Worm (Caenorhabditis elegans): ENCODE data around the gene gipc-2.
"Not testable (repeated sequence)": the region's sequence is repeated elsewhere in the genome, so short reads cannot be mapped to it uniquely, and the experiment has no call there.

gipc-2 gene

DNA sequence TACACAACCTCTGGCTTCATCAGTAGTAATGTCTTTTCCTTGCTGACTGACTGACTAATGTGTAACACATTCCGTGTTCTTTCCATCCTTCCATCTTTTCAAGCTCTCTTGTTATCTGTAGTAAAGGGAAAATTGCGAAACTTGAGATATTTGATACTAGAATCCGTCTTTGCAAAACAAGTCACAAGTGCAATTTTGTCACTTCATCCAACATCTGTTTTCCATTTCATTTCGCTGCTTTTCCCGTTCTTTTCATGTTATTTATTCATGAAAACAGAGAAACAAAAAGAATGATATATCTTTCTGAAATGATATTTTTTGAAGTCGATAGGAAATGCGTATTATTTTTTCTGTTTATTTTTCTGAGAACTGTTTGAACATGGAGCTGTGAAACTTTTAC, 18.5 kb upstream of the gipc-2 start:
- TF ChIP-seq unc-62 (GFP tag; optimal IDR thresholded peaks at IDR 0.05): no peak

DNA sequence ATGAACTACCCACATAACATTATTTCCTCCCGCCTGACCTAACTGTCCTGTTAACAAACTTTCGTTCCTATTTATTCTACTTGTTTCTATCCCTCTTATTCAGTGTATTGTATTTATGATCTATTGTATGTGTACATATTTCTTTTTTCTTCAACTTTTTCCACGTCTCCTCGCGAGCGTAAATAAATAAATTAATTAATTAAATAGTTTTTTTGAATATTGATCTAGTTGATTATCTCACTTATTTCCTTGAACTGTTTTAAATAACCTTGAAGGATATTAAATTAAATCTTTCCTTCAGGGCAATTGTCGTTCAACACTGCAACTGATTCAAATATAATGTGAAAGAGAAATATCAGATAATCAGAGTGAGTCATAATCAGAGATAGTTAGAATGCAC, 15.4 kb upstream of the gipc-2 start, which contains the start of gene frk-1:
frk-1 (plus strand) TSS at position 301 of the 400 bp plus-strand sequence.
- TF ChIP-seq unc-62 (GFP tag; optimal IDR thresholded peaks at IDR 0.05): no peak

DNA sequence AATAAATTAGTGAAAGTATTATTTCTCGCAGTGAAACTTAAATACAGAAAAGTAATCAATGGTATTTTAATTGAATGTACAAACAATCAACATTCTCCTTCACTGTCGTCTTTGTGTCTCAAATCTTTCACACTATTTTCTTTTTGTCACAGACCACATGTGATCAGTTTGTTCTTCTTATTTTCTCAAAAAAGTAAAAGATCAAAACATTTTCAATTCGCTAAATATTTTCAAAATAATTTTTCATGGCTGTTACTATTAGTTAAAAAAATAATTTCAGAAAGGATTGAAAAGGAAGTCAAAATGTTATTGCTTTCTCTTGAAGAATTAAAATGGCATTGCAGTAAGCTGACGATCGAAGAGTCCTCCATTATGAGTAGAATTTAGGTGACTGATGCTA, 13.3 kb upstream of the gipc-2 start, which contains the start of gene dhs-31:
dhs-31 (minus strand) TSS at position 101 of the 400 bp plus-strand sequence.
- no peak for TF ChIP-seq unc-62 (GFP tag; optimal IDR thresholded peaks at IDR 0.05)

DNA sequence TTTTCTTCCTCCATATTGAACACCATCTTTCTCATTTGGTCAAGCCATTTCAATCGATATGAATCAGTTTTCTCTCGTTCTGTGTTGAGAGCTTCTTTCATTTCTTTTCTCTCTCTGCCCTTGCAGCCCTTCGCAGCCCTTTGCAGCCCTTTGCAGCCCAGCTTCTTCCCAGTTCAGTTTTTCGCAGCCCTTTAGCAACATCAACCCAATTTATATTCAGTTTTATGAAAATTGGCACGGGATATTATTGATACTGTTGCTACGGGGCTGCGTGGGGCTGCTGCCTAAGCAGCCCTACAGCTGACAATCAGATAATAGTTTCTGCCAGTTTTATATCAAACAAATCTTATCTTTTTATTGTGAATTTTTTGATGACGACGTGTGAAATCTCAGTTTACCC, 9.5 kb upstream of the gipc-2 start, which contains the start of gene F44D12.10:
F44D12.10 (minus strand) TSS at position 101 of the 400 bp plus-strand sequence.
- TF ChIP-seq unc-62 (GFP tag; optimal IDR thresholded peaks at IDR 0.05): no peak

DNA sequence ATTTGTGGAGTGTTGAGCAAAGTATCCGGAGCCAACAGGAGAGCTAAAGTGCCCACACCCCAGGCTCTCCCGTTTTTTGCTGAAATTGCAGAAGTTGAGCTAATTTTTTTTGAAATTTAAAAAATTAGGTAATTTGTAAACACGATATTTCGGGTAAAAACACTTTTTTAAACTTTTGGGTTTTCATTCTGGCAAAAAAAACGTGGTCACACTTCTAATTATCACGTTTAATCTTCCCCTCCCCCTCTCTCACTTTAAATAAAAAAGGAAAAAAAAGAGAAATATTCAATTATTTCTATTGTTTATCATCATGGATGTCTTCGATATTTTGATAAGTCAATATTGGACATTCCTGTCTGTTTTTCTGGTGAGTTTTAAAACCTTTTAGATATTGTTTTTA, 5.6 kb upstream of the gipc-2 start, which contains the start of gene F44D12.6:
F44D12.6 (plus strand) TSS at position 301 of the 400 bp plus-strand sequence.
- TF ChIP-seq unc-62 (GFP tag; optimal IDR thresholded peaks at IDR 0.05): no peak

DNA sequence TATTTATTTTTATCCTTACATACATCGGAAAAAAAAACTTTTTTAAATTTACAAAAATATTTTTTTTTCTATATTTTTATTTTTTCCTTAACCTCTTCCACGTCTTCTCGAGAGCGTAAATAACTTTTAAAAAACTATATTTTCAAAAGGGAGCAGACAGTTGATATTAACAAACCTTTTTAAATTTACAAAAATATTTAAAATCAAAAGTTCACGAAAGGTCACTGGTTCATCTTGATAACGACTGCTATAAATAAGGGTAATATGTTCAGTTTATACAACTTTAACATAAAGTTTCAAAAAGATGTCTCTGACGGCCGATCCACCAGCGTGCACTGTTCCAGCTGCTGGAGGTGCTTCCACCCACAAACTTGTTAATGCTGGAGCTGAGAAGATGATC, 1.3 kb upstream of the gipc-2 start, which contains the start of the genes F44D12.16 and msd-2:
F44D12.16 (plus strand) TSS at position 301 of the 400 bp plus-strand sequence.
msd-2 (plus strand) TSS at position 305 of the 400 bp plus-strand sequence.
- not testable (repeated sequence) for TF ChIP-seq unc-62 (GFP tag; optimal IDR thresholded peaks at IDR 0.05)

DNA sequence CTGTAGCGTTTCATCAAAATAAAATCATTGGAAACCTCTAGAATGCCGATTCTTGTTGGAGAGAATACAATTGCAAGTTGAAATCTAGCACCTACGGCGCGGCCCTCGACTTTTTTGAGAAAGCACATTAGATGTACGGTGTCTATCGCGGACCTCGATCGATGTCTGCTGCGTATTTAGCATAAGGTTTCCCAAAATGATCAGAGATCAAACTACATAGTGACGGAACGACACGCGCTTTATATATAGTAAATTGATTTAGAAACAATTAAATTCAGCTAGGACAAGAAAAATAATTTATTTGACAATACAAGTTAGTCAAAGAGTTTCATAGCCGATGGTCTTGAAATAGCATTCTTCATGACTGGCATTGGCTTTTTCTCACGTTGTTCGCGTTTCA, 1.3 kb downstream of the gipc-2 start:
- TF ChIP-seq unc-62 (GFP tag; optimal IDR thresholded peaks at IDR 0.05): no peak

DNA sequence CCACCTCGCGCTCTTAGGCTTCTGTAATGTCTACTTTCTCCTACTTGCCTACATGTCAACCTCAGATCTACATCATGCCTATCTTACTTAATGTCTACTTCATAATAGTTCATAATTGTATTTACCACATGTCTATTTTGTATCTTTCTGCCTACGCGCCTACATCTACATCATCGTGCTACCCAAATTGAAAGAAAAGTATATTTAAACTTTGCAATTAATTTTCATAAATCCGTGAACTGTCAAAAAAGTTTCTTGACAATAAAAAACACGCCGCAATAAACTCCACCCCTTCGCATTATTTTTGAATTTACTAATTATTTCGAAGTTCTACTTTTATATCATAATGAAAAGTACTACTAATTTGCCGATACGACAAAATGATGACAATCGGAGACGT, 4.5 kb downstream of the gipc-2 start, which contains the start of gene F44D12.8:
F44D12.8 (plus strand) TSS at position 301 of the 400 bp plus-strand sequence.
- no peak for TF ChIP-seq unc-62 (GFP tag; optimal IDR thresholded peaks at IDR 0.05)

DNA sequence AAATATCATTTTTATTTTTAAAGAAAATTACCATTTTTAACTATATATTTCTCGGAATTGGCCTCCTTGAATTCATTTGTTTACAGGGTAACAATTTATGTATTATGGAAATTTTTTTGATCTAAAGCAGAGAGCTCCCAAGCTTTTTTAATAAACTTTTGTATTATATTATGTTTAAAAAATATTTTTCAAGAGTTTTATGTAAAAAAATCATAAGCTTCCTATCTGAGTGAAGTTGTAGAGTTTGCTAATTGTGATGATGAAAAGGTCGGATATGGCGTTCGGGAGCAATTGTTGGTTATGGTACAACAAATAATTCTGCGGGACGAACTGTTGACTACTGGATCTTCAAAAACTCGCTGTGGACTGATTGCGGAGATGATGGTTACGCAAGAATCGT, 6.2 kb downstream of the gipc-2 start, which contains the start of gene F44D12.19:
F44D12.19 (plus strand) TSS at position 301 of the 400 bp plus-strand sequence.
- no peak for TF ChIP-seq unc-62 (GFP tag; optimal IDR thresholded peaks at IDR 0.05)

DNA sequence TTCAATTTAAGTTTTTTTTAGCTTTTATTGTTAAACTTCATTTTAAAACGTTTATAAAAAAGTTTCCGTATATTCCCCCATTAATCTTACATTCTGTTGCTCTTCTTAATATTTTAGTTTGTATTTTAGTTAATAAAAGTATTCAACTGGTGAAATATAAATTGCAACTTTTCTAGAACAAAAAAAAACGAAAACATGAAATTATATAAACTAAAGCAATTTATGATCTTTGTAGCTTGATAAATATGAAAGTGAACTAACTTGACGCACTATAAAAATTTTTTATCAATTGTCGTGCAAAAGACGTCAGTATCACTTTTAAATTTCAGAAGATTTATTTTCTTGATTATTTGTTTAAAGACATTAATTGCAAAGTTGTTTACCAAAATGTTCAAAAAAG, 9.8 kb downstream of the gipc-2 start, which contains the start of gene F44D12.2:
F44D12.2 (minus strand) TSS at position 101 of the 400 bp plus-strand sequence.
- no peak for TF ChIP-seq unc-62 (GFP tag; optimal IDR thresholded peaks at IDR 0.05)

DNA sequence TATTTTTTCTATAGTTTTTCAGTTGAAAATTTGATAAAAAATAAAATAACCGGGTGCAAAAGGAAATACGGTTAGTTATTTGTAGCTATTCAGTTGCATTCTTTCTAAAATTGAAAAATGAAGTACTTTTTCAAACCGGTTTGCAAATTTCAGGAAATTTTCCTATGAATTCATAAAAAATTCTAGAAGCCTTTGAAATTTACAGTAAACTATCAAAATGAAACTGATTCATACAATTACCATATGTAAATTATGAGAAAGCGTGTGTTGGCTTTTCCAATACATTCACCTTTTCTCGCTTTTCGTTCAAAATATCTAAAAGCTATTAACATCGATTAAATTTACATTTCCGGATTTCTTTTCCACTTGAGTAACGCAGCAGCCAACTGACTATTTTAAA, 10.5 kb downstream of the gipc-2 start, which contains the start of gene ent-7:
ent-7 (plus strand) TSS at position 301 of the 400 bp plus-strand sequence.
- TF ChIP-seq unc-62 (GFP tag; optimal IDR thresholded peaks at IDR 0.05): no peak

DNA sequence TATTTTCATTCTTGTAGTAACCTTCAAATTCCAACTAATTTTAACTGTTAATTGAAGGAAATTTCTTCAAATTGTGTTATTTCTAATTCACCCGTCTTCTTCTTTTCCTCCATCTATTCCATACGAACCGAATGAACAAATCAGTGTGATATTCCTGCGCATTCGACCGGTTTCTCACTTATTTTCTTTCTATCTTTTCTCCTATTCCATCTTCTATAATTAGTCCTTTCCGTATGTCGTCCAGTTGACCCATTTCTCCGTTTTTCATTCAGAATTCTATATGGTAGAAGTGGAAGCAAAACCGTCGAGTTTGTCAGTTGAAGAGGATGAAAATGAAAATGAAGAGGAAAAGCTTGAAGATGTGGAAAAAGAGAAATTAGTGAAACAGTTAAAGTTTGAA, 17.9 kb downstream of the gipc-2 start, which contains the start of gene magu-4:
magu-4 (plus strand) TSS at position 218 of the 400 bp plus-strand sequence.
- TF ChIP-seq unc-62 (GFP tag; optimal IDR thresholded peaks at IDR 0.05): no peak

DNA sequence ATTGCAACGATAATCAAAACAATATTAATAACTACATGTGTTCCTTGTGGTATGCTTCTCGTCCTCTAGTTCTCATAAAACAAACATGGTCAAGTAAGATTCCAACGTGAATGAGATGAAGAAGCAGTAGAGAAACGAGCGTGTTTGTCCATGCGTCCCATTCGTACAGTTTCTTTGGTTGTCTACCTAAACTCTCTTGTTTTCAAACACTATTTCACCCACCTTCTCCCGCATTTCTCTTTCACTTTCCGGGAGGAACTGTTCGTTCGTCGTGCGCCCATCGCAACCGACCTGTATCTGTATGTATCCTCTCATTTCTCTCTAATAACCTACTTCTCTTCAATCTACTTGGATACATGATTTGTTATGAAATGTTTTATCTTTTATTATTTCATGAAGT, 19.7 kb downstream of the gipc-2 start:
- TF ChIP-seq unc-62 (GFP tag; optimal IDR thresholded peaks at IDR 0.05): no peak

DNA sequence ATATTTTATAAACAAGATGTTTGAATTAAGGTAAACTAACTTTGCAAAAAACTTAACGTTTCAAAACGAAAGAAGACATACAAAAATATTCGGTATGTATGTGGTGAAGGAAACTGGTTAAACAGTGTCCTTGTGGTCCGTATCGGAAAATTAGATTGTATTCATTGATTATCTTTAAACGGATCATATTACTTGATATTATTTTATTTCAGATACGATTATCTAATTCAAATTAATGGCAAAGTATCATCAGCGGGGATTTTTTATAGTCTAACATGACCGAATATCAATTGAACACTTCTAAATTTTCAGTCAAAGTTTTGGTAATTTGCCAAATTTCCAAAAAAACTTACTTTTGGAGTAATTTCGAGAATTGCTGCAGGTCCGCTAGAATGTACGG, 20.7 kb downstream of the gipc-2 start, which contains the start of gene C47E12.13:
C47E12.13 (minus strand) TSS at position 101 of the 400 bp plus-strand sequence.
- no peak for TF ChIP-seq unc-62 (GFP tag; optimal IDR thresholded peaks at IDR 0.05)

DNA sequence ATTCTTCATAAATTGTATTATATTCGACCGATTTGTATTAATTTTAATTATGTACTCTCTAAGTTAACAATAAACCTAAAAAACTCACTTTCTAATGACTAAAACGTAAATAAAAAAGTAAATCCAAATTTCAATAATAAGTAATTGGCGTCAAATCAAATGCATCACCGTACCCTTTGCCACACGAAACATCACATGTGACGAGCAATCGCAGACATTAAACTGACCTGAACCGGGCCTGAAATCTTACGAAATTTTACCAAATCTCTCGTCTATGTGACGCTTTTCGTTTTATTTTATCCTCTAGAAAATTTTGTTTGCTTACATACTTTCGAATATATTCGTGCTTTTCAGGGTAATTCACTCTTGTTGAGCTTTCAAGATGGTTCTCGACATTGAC, 24.1 kb downstream of the gipc-2 start, which contains the start of the genes C47E12.2 and sars-1:
C47E12.2 (minus strand) TSS at position 131 of the 400 bp plus-strand sequence.
sars-1 (plus strand) TSS at position 355 of the 400 bp plus-strand sequence.
- TF ChIP-seq unc-62 (GFP tag; optimal IDR thresholded peaks at IDR 0.05): no peak

DNA sequence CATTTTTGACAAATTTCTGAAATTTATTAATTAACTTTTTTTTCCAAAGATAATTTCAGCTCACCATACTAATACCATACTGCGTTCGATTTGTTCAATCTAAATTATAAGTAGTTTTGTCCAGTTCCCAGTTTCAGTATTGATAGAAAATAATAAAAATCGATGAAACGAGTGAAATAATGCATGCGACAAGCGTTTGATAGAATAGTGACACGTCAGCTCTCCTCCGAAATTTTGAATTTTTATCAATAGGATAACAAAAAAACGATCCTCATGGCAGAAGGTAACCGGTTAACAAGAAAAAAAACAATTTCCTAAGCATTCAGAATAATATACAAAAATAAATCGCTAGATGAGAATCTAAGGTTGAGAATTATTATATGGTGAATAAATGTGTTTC, 25.7 kb downstream of the gipc-2 start, which contains the start of gene C47E12.3:
C47E12.3 (minus strand) TSS at position 101 of the 400 bp plus-strand sequence.
- no peak for TF ChIP-seq unc-62 (GFP tag; optimal IDR thresholded peaks at IDR 0.05)

Measured in whole organism, dauer.